Fruit fly (Drosophila melanogaster): ENCODE measurements around the gene CG15564.

DNA sequence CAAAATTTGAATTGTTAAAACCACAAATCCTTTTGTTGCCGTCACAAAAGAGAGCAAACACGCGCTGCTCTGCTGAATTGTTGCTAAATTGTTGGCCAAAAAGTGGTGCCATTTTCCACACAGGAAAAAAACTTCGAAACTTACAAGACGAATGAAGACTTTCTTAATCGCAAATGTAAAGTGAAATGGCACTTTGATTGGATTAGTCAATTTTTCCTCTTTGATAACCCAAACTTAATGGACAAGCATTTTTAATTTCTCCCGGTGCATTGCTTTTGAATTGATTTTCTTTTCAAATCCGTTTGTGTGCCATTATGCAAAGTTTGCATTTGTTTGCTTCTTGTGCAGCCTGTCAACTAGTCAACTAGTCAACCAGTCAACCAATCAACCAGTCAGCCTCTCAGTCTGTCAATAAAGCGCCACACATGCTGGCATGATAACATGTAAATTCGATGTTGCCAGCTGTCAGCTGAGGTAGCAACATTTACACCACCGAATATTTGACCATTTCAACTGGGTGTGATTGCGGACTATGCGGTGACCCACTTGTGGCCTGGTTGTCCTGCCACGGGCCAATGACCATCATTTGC lies 8.0 kb upstream of the CG15564 start:
- TF ChIP-seq br (GFP tag; optimal IDR thresholded peaks at IDR 0.05) (no peak), usp (GFP tag; optimal IDR thresholded peaks at IDR 0.05) (no peak), lola (GFP tag; optimal IDR thresholded peaks at IDR 0.05) (no peak), h (GFP tag; optimal IDR thresholded peaks at IDR 0.05) (no peak), woc (GFP tag; optimal IDR thresholded peaks at IDR 0.05) (no peak), OdsH (GFP tag; optimal IDR thresholded peaks at IDR 0.05) (no peak), psq (GFP tag; optimal IDR thresholded peaks at IDR 0.05) (no peak), pan (optimal IDR thresholded peaks at IDR 0.05) (no peak), Mio (GFP tag; optimal IDR thresholded peaks at IDR 0.05) (no peak), Abd-B (GFP tag; optimal IDR thresholded peaks at IDR 0.05) (no peak), Dfd (GFP tag; optimal IDR thresholded peaks at IDR 0.05) (no peak)

Data from whole organism, wandering third instar larva.